Worm (Caenorhabditis elegans): ENCODE data around the gene srw-100.

Gene srw-100

DNA sequence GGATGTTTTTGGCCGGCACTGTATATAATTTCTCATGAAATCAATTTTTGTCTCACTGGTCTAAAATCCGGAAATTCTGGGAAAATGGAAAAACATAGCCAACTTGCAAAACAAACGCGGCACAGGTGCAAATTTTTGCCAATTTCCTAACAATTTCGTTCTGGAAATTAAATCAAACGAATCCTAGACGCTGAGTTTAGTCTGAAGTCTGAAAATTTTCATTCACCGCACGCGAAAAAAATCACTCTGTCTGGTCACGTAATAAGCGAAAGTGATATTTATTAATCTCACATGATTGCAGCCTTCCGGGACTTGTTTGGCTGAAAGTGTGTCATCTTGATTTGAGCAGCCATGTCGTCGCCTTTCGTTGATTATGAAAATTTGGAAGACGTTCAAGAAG, 5.9 kb downstream of the srw-100 start, which contains the start of gene srw-103:
srw-103 (plus strand) TSS at position 301 of the 400 bp plus-strand sequence.
- TF ChIP-seq flh-1 (GFP tag; optimal IDR thresholded peaks at IDR 0.05), result no peak
- no peak for TF ChIP-seq ceh-39 (tag; optimal IDR thresholded peaks at IDR 0.05)
- no peak for TF ChIP-seq elt-3 (tag; optimal IDR thresholded peaks at IDR 0.05)
- no peak for TF ChIP-seq ham-2 (GFP tag; optimal IDR thresholded peaks at IDR 0.05)

DNA sequence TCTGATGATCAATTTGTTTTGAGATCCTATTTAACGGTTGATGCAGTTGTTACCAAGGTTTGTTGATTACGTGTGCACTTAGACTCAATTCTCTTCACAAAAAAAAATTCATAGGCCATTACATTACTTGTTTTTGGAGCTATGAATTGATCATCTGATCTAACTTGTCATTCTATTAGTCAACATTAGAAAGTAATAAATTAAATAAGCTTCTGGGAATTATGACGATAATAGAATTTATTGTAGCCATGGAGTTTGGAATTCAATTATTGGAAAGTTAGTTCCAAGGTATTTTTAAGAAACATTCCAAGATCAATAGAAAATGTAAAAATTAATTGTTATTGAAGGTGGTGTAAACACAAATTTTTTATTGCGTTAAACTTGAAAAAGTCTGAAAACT, 7.2 kb downstream of the srw-100 start:
- no peak for TF ChIP-seq lin-32 (GFP tag; optimal IDR thresholded peaks at IDR 0.05)
- TF ChIP-seq nhr-12 (tag; optimal IDR thresholded peaks at IDR 0.05), result no peak
- TF ChIP-seq M03D4.4 (tag; optimal IDR thresholded peaks at IDR 0.05), result no peak
- TF ChIP-seq nhr-237 (tag; optimal IDR thresholded peaks at IDR 0.05), result no peak
- TF ChIP-seq ztf-11 (tag; optimal IDR thresholded peaks at IDR 0.05), result no peak
- TF ChIP-seq drap-1 (GFP tag; optimal IDR thresholded peaks at IDR 0.05), result no peak
- TF ChIP-seq ceh-83 (GFP tag; optimal IDR thresholded peaks at IDR 0.05), result no peak
- no peak for TF ChIP-seq nhr-76 (tag; optimal IDR thresholded peaks at IDR 0.05)

DNA sequence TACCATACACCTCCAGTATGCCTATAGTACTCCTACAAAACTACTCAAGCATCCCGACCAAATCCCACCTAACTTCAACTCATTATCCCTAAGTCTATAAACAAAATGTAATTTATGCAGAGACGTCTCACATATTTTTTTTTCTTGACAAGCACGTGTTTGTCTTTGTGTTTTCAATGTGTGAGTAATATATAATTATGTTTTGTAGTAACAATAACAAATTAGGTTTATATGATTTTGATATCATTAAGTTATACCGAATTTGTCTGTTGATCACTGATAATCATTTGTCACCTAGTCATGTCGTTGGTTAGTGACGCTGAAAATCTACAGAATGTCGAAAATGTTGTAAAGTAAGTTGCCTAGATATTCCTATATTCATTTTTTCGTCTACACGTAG, 8.9 kb downstream of the srw-100 start, which contains the start of gene srw-102:
srw-102 (plus strand) TSS at position 301 of the 400 bp plus-strand sequence.
- TF ChIP-seq lin-13 (tag; optimal IDR thresholded peaks at IDR 0.05), result no peak
- TF ChIP-seq snpc-4 (tag; optimal IDR thresholded peaks at IDR 0.05), result no peak
- no peak for TF ChIP-seq nhr-237 (tag; optimal IDR thresholded peaks at IDR 0.05)
- TF ChIP-seq ces-1 (GFP tag; optimal IDR thresholded peaks at IDR 0.05), result no peak
- no peak for TF ChIP-seq mep-1 (tag; optimal IDR thresholded peaks at IDR 0.05)
- no peak for TF ChIP-seq bed-3 (GFP tag; optimal IDR thresholded peaks at IDR 0.05)
- no peak for TF ChIP-seq nhr-12 (tag; optimal IDR thresholded peaks at IDR 0.05)

DNA sequence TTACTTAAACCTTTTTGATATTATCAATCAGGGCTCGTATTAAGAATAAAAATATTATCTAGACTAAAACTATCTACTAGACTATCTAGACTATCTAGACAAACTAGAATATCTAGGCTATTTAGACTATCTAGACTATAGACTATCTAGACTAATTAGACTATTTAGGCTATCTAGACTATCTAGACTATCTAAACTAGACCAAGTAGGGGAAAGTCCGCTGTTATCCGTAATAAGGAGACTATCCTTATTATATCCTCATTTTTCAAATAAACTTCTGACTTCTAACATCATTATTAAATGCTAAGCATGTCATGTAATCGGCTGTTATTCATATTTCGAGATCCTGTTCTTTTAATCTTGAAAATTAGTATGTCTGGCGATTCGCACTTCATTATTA, 11.0 kb downstream of the srw-100 start, which contains the start of gene srw-101:
srw-101 (plus strand) TSS at position 301 of the 400 bp plus-strand sequence.
- no peak for TF ChIP-seq lin-13 (tag; optimal IDR thresholded peaks at IDR 0.05)
- no peak for TF ChIP-seq nhr-237 (tag; optimal IDR thresholded peaks at IDR 0.05)
- TF ChIP-seq ces-1 (GFP tag; optimal IDR thresholded peaks at IDR 0.05), result no peak
- no peak for TF ChIP-seq M03D4.4 (tag; optimal IDR thresholded peaks at IDR 0.05)
- TF ChIP-seq mep-1 (tag; optimal IDR thresholded peaks at IDR 0.05), result no peak

DNA sequence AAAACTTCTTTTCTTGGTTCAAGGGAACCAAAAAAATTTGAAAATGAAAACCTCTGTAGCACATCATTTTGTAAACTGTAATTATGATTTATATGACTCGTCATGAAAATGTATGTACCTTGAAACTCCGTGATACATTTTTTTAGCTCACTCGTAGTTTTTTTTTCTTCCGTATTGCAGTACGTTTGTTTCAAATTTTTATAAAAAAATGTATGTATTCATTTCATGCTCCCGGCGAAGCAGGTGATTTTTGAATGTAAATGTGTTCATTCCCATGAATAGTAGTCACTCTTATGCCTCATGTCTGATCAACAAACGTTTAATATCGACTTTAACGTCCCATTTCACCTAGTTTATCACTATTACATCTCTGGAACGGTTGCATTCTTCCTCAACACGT, 14.3 kb downstream of the srw-100 start, which contains the start of gene sri-27:
sri-27 (plus strand) TSS at position 301 of the 400 bp plus-strand sequence.
- TF ChIP-seq mep-1 (tag; optimal IDR thresholded peaks at IDR 0.05), result no peak
- TF ChIP-seq nhr-76 (tag; optimal IDR thresholded peaks at IDR 0.05), result no peak
- TF ChIP-seq snpc-4 (tag; optimal IDR thresholded peaks at IDR 0.05), result no peak
- TF ChIP-seq ztf-11 (tag; optimal IDR thresholded peaks at IDR 0.05), result no peak
- no peak for TF ChIP-seq cnd-1 (tag; optimal IDR thresholded peaks at IDR 0.05)
- TF ChIP-seq unc-62 (GFP tag; optimal IDR thresholded peaks at IDR 0.05), result no peak
- TF ChIP-seq elt-1 (tag; optimal IDR thresholded peaks at IDR 0.05; ENCODE audit: borderline replicate concordance, insufficient read depth), result no peak
- no peak for TF ChIP-seq unc-120 (tag; optimal IDR thresholded peaks at IDR 0.05; ENCODE audit: poor library complexity, severe bottlenecking)
- TF ChIP-seq sem-2 (GFP tag; optimal IDR thresholded peaks at IDR 0.05), result no peak
- no peak for TF ChIP-seq nhr-12 (tag; optimal IDR thresholded peaks at IDR 0.05)
- TF ChIP-seq drap-1 (GFP tag; optimal IDR thresholded peaks at IDR 0.05), result no peak
- no peak for TF ChIP-seq mls-2 (tag; optimal IDR thresholded peaks at IDR 0.05)
- no peak for TF ChIP-seq tbx-8 (GFP tag; optimal IDR thresholded peaks at IDR 0.05)
- TF ChIP-seq hlh-1 (tag; optimal IDR thresholded peaks at IDR 0.05), result no peak
- no peak for TF ChIP-seq unc-39 (tag; optimal IDR thresholded peaks at IDR 0.05)

DNA sequence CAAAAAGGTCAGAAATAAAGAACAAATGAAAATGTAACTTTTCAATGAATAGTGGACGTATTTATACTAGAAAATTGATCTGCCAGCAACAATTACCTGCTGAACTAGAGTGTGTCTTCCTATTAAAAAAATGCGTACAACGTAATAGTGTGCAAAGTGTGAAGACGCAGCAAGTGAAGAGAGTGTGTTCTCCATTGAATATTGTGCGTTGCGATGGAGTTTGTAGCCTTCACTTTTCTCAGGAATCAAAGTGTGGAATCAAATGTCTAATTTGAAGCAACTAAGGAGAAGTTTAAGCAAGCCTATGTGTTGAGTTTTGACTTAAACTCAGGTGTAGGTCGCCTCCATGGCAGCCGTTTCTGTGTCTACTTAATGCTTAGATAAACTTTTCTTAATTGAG, 20.9 kb downstream of the srw-100 start, which contains the start of gene gst-21:
gst-21 (minus strand) TSS at position 101 of the 400 bp plus-strand sequence.
- TF ChIP-seq zip-8 (tag; optimal IDR thresholded peaks at IDR 0.05), result no peak
- TF ChIP-seq ceh-39 (tag; optimal IDR thresholded peaks at IDR 0.05), result no peak
- TF ChIP-seq cnd-1 (tag; optimal IDR thresholded peaks at IDR 0.05), result no peak
- no peak for TF ChIP-seq hlh-1 (tag; optimal IDR thresholded peaks at IDR 0.05)
- no peak for TF ChIP-seq flh-1 (GFP tag; optimal IDR thresholded peaks at IDR 0.05)
- TF ChIP-seq ceh-43 (GFP tag; optimal IDR thresholded peaks at IDR 0.05), result no peak
- no peak for TF ChIP-seq unc-62 (GFP tag; optimal IDR thresholded peaks at IDR 0.05)
- TF ChIP-seq mls-2 (tag; optimal IDR thresholded peaks at IDR 0.05), result no peak
- TF ChIP-seq nhr-12 (tag; optimal IDR thresholded peaks at IDR 0.05), result no peak
- TF ChIP-seq blmp-1 (tag; optimal IDR thresholded peaks at IDR 0.05), result no peak
- TF ChIP-seq sem-2 (GFP tag; optimal IDR thresholded peaks at IDR 0.05), result no peak
- no peak for TF ChIP-seq elt-3 (tag; optimal IDR thresholded peaks at IDR 0.05)

Data from whole organism, mixed stage, embryonic.